Fruit fly (Drosophila melanogaster): ENCODE data around the gene hwt.
A peak's percentile ranks its signal among the peaks of the same experiment; 100 is the strongest.

Gene hwt

DNA sequence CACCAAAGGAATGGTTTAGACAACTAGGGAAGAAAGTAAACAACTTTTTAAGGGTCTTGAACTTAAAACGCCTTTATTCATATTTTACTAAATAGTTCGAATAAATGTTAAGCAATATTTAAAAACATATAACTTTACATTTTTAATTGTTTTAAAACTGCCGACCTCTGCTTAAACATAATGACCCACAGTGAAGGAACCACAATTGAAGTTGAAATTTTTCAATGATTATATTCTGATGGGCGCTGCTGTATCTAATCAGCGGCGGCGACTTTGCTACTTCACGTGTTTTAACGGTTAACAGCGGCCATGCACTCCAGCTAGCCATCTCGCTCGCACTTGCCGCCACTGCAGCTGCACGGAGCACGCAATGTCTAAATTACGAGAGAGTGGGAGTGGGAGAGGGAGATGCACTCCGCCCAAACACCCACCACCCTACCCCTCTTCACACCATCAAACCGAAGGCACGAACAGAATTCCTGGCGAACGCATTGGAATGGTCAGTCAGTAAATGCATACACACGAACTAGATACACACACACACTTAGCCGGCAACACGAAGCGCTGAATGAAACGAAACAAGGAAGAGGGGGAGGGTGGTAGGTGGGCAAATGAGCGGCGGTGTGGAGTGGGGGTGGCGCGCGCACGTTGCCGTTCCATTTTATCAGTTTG, 10.6 kb upstream of the hwt start (continued):
- peak; percentile 78 for TF ChIP-seq CG10321 (GFP tag; IDR thresholded peaks at IDR 0.05)
- TF ChIP-seq CG16779 (GFP tag; IDR thresholded peaks at IDR 0.05), result no peak
- TF ChIP-seq Max (GFP tag; optimal IDR thresholded peaks at IDR 0.05), result peak; percentile 52
- TF ChIP-seq Atf-2 (GFP tag; optimal IDR thresholded peaks at IDR 0.05), result peak; percentile 16
- TF ChIP-seq wor (GFP tag; IDR thresholded peaks at IDR 0.05), result peak; percentile 47; the same call in 1 of the 2 replicates
- TF ChIP-seq cg (GFP tag; optimal IDR thresholded peaks at IDR 0.05), result peak; percentile 83
- TF ChIP-seq amos (GFP tag; IDR thresholded peaks at IDR 0.05; ENCODE audit: partially characterized antibody), result no peak
- TF ChIP-seq pho (GFP tag; optimal IDR thresholded peaks at IDR 0.05), result peak; percentile 11
- no peak for TF ChIP-seq CG15696 (tag; optimal IDR thresholded peaks at IDR 0.05)
- TF ChIP-seq CG10654 (GFP tag; optimal IDR thresholded peaks at IDR 0.05), result peak; percentile 31
- no peak for TF ChIP-seq Dip2 (GFP tag; IDR thresholded peaks at IDR 0.05)
- TF ChIP-seq CG7745 (tag; optimal IDR thresholded peaks at IDR 0.05), result no peak
- TF ChIP-seq CG1529 (GFP tag; optimal IDR thresholded peaks at IDR 0.05), result peak; percentile 72
- peak; percentile 61 for TF ChIP-seq Asciz (GFP tag; optimal IDR thresholded peaks at IDR 0.05)
- TF ChIP-seq BtbVII (GFP tag; optimal IDR thresholded peaks at IDR 0.05), result peak; percentile 30
- peak; percentile 6 for TF ChIP-seq Hand (GFP tag; optimal IDR thresholded peaks at IDR 0.05)
- TF ChIP-seq CG2129 (GFP tag; IDR thresholded peaks at IDR 0.05; ENCODE audit: partially characterized antibody), result no peak
- peak; percentile 39 for TF ChIP-seq dmrt11E (tag; optimal IDR thresholded peaks at IDR 0.05)
- TF ChIP-seq chn (GFP tag; optimal IDR thresholded peaks at IDR 0.05), result peak; percentile 32
- peak; percentile 69 for TF ChIP-seq CG10979 (tag; optimal IDR thresholded peaks at IDR 0.05)
- peak; percentile 63 for TF ChIP-seq CG18599 (GFP tag; optimal IDR thresholded peaks at IDR 0.05)
- TF ChIP-seq scrt (GFP tag; optimal IDR thresholded peaks at IDR 0.05), result peak; percentile 29
- no peak for TF ChIP-seq CG3995 (GFP tag; optimal IDR thresholded peaks at IDR 0.05)
- peak; percentile 69 for TF ChIP-seq PHDP (tag; optimal IDR thresholded peaks at IDR 0.05)
- peak; percentile 34; the same call in 1 of the 3 replicates for TF ChIP-seq CG7963 (GFP tag; IDR thresholded peaks at IDR 0.05; ENCODE audit: partially characterized antibody)
- TF ChIP-seq Sox102F (GFP tag; optimal IDR thresholded peaks at IDR 0.05), result peak; percentile 76
- TF ChIP-seq HLHmδ (GFP tag; optimal IDR thresholded peaks at IDR 0.05), result no peak
- TF ChIP-seq CG5180 (GFP tag; optimal IDR thresholded peaks at IDR 0.05), result peak; percentile 46
- TF ChIP-seq Oli (tag; optimal IDR thresholded peaks at IDR 0.05), result peak; percentile 80
- peak; percentile 1 for TF ChIP-seq CG16815 (GFP tag; optimal IDR thresholded peaks at IDR 0.05)
- no peak for TF ChIP-seq ap (GFP tag; IDR thresholded peaks at IDR 0.05)
- peak; percentile 27 for TF ChIP-seq sd (tag; optimal IDR thresholded peaks at IDR 0.05)
- peak; percentile 63 for TF ChIP-seq CG12659 (GFP tag; optimal IDR thresholded peaks at IDR 0.05)
- TF ChIP-seq B-H1 (GFP tag; IDR thresholded peaks at IDR 0.05), result peak; percentile 23; the same call in 1 of the 3 replicates
- no peak for TF ChIP-seq oc (tag; optimal IDR thresholded peaks at IDR 0.05)
- no peak for TF ChIP-seq CG18764 (GFP tag; optimal IDR thresholded peaks at IDR 0.05)
- peak; percentile 66; the same call in 2 of the 3 replicates for TF ChIP-seq CG17361 (GFP tag; IDR thresholded peaks at IDR 0.05)
- TF ChIP-seq CG15269 (tag; optimal IDR thresholded peaks at IDR 0.05), result peak; percentile 77
- peak; percentile 41 for TF ChIP-seq pros (GFP tag; optimal IDR thresholded peaks at IDR 0.05)
- peak; percentile 67 for TF ChIP-seq CG31441 (GFP tag; IDR thresholded peaks at IDR 0.05)
- peak; percentile 18 for TF ChIP-seq CG4854 (GFP tag; optimal IDR thresholded peaks at IDR 0.05)
- peak; percentile 11 for TF ChIP-seq mam (GFP tag; optimal IDR thresholded peaks at IDR 0.05)
- TF ChIP-seq unc-4 (GFP tag; IDR thresholded peaks at IDR 0.05; ENCODE audit: partially characterized antibody), result no peak
- no peak for TF ChIP-seq Side (GFP tag; optimal IDR thresholded peaks at IDR 0.05)
- TF ChIP-seq Rfx (GFP tag; IDR thresholded peaks at IDR 0.05), result peak; percentile 51
- TF ChIP-seq danr (GFP tag; IDR thresholded peaks at IDR 0.05), result no peak
- TF ChIP-seq CG15514 (GFP tag; optimal IDR thresholded peaks at IDR 0.05), result peak; percentile 23
- no peak for TF ChIP-seq Dad (GFP tag; optimal IDR thresholded peaks at IDR 0.05)
